Worm (Caenorhabditis elegans) whole organism, L4/young adult: ENCODE data around the gene T12B5.15.

Experiments
- W03F9.2 ChIP-seq: fragments of 150-350 bp; optimal IDR thresholded peaks from 2 replicates; lab custom pipeline; 2014; ENCODE audit warnings: missing biosample characterization, missing genetic modification characterization
- dao-5 ChIP-seq: sonication (generic microtip); optimal IDR thresholded peaks from 2 replicates; lab custom pipeline; 2016; ENCODE audit warnings: missing genotype, missing genetic modification characterization, moderate library complexity, missing compliant biosample characterization
- him-1 ChIP-seq: sonication (generic microtip); optimal IDR thresholded peaks from 2 replicates; lab custom pipeline; 2016; ENCODE audit warnings: missing genotype, missing genetic modification reagents, missing genetic modification characterization, missing compliant biosample characterization

DNA sequence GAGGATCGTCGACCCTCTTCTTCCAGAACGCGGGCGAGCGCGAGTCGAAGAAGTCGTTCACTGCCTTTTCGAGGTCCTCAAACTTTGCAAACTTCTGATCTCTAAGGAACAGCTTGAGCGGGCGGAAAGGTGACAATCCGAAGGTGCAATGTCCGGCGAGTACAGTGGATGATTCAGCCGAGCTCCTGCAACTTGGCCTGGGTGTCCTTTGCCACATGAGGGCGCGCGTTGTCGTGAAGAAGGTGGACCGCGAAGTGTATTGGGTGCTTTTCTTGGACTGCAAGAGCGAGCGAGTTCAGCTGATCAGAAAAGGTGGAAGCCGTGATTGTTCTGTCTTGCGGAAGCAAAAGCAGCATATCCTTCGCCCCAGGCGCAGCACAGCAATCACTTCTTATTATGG, 12.5 kb downstream of the T12B5.15 start:
- no peak for TF ChIP-seq dao-5 (tag; lab: Kevin White, UChicago)
- TF ChIP-seq him-1 (tag; lab: Kevin White, UChicago): no peak
- no peak for TF ChIP-seq W03F9.2 (tag; lab: Kevin White, UChicago)
